Worm (Caenorhabditis elegans): ENCODE measurements around the gene C05E11.7.

The C05E11.7 gene

DNA sequence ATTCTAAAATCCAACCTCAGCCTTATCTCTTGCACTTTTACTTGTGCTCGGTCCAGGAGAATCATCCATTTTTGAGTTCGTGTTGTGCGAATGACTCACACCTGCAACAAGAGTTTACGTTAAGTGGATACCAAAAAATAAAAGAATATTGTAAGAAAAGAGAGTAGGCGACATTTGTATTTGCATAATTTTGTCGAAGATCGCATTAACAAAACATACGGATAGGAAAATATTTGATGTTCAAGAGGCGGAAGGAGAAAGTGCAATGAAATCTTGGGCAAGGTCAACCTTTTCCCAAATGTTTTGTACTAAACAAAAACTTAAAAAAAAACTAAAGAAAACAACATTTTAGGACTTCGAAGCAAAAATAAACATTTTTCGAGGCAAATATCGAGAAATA lies 20.3 kb upstream of the C05E11.7 start, which contains the start of gene spat-3:
Gene spat-3 (minus strand): TSS at position 101 of the 400 bp plus-strand sequence.
- TF ChIP-seq him-1 (tag; optimal IDR thresholded peaks at IDR 0.05) (no peak), dao-5 (tag; optimal IDR thresholded peaks at IDR 0.05) (no peak), W03F9.2 (tag; optimal IDR thresholded peaks at IDR 0.05) (no peak)

DNA sequence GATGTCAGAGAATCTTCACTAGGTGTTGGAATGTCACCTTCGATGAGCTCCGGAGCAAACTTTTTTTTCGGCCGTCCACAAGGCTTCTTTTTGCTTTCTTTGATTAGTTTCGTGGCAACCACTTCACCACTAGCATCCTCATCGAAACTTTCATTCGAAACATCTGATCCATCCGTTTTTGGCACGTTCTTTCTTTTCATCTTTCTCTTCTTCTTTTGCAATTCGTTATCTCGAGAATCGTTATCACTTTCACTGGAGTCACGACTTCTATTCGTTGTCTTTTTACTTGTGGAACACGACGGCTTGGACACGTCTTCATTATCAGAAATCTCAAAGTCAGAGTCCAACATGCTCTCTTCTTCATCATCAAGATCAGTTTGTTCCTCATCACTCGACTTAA lies 18.7 kb upstream of the C05E11.7 start:
- TF ChIP-seq dao-5 (tag; optimal IDR thresholded peaks at IDR 0.05), result no peak

DNA sequence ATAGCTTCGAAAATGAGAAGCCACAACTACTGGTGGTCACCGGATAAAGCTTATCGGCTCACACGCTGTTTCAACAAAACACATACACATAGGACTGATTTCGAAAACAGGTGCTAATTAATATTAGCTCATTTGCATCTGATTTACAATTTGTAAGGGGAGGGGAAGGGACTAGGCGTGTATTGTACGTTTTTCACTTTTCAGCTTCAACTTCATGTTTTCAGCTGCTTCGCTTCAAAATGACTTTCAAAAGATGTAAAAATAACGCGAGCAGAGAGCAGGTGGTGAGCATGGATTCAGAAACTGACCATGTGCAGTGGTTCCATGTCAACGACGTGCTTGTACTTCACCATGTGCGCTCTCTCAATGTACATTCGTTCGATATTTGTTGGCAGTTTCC lies 15.5 kb upstream of the C05E11.7 start:
- TF ChIP-seq dao-5 (tag; optimal IDR thresholded peaks at IDR 0.05) (no peak), him-1 (tag; optimal IDR thresholded peaks at IDR 0.05) (no peak), W03F9.2 (tag; optimal IDR thresholded peaks at IDR 0.05) (no peak)

DNA sequence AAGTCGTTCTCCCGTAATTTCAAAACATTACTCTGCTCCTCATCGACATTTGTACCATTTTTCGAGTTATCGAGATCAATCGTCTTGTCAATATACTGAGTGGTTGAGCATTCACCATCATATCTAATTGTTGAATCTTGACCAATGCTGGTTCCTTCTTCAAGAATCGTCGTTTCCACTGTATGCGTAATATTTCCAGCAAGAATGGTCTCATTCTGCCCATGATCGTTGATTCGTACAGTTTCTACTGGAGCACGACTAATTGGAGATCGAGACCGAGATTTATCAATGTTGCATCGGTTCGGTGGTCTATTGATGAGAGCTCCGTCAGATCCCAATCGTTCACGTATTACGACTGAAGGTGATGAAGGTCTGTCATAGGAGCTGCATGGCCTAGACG lies 14.0 kb upstream of the C05E11.7 start:
- TF ChIP-seq dao-5 (tag; optimal IDR thresholded peaks at IDR 0.05) (no peak), W03F9.2 (tag; optimal IDR thresholded peaks at IDR 0.05) (no peak), him-1 (tag; optimal IDR thresholded peaks at IDR 0.05) (no peak)

DNA sequence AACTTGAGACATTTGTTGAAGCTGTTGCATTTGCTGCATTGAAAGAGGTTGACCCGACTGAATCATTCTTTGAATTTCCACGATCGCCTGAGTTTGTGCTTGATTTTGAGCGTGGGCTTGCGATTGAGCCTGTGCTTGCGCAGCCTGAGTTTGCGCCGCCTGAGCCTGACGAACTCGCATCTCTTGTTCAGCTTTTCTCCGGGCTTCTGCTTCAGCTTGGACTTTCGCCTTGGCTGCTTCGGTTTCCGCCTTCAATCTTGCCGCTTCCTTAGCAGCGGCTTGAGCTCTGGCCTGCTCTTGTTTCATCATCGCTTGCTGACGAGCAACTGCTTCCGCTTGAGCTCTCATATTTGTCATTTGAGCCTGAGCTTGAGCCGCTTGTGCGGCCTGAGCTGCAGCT lies 11.9 kb upstream of the C05E11.7 start:
- no peak for TF ChIP-seq dao-5 (tag; optimal IDR thresholded peaks at IDR 0.05)
- no peak for TF ChIP-seq him-1 (tag; optimal IDR thresholded peaks at IDR 0.05)
- no peak for TF ChIP-seq W03F9.2 (tag; optimal IDR thresholded peaks at IDR 0.05)

DNA sequence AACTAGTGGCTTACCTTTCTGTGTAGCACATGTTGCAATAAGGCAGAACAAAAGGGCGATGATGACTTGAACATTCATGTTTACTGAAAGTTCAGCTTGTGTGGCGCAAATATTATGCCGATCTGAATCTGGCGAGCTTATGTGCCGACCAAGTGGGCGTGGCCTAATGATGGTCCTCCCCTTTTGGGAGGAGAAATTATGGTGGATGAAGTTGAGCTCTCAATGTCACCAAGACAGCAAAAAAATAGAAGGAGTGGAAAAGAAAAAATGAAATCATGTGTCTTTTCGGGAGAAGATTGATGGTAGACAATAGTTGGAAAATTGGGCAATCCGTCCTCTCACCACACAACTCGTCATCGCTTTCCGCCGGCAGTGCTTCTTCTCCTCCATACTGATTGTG lies 6.8 kb upstream of the C05E11.7 start, which contains the start of gene flp-12:
Gene flp-12 (minus strand): TSS at position 101 of the 400 bp plus-strand sequence.
- no peak for TF ChIP-seq him-1 (tag; optimal IDR thresholded peaks at IDR 0.05)
- no peak for TF ChIP-seq dao-5 (tag; optimal IDR thresholded peaks at IDR 0.05)
- TF ChIP-seq W03F9.2 (tag; optimal IDR thresholded peaks at IDR 0.05), result no peak

DNA sequence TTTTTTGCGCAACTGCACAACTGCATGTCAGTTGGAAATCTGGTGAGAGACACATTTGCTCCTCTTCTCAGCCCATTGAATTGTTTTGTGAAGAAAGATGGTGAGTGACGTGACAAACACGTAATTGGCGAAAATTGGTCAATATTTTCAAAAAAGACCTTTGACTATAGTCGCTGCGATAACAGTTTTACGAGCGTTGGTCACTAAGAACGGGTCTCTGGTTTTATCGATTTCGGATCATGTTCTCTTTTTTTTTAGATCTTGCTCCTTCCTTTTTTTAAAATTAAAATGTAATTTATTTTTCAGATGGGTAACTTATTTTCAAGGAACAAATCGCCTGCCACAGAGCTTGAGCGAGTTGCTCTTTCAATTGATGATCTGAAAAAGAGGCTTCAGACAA lies 3.0 kb upstream of the C05E11.7 start, which contains the start of gene lnp-1:
Gene lnp-1 (plus strand): TSS at position 301 of the 400 bp plus-strand sequence.
- TF ChIP-seq him-1 (tag; optimal IDR thresholded peaks at IDR 0.05) (no peak), dao-5 (tag; optimal IDR thresholded peaks at IDR 0.05) (no peak), W03F9.2 (tag; optimal IDR thresholded peaks at IDR 0.05) (no peak)

DNA sequence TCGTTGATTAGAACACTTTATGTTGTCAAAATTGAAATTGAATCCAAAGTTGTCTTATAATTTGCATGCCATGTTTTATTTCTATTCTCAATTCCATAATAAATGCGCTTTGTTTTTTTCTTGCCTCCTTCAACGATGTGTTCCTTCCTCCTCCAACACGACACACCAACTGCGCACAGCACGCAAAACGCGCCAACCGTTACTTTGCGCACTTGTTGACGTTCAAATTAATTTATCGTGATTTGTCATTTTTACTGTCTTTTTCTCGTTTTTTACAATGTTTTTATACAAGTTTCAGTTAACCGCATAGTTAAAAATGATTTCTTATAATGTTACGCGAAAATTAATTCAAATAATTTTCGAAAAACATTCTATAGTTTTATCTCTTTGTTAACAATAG lies 2.5 kb upstream of the C05E11.7 start:
- TF ChIP-seq W03F9.2 (tag; optimal IDR thresholded peaks at IDR 0.05), result no peak
- TF ChIP-seq dao-5 (tag; optimal IDR thresholded peaks at IDR 0.05), result no peak
- no peak for TF ChIP-seq him-1 (tag; optimal IDR thresholded peaks at IDR 0.05)

DNA sequence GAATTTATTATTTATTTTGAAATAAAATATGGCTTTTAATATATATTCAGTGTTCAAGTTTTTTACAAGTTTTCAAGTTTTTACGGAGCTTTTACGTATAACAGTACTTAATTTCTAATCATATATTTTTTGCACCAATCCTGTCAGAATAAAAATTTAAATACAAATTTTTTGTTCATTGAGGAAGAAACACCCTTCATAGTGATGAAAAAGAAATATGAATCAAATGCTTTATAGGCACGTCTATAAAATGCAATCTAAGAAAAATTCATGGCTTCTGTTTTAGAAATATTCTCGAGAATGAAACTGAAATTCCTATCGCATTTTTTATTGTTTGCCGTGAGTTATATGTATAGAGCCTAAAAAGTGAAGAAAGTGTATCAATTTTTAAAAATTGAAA lies 1.1 kb upstream of the C05E11.7 start, which contains the start of gene C05E11.2:
Gene C05E11.2 (plus strand): TSS at position 301 of the 400 bp plus-strand sequence.
- TF ChIP-seq dao-5 (tag; optimal IDR thresholded peaks at IDR 0.05) (no peak), him-1 (tag; optimal IDR thresholded peaks at IDR 0.05) (no peak), W03F9.2 (tag; optimal IDR thresholded peaks at IDR 0.05) (no peak)

DNA sequence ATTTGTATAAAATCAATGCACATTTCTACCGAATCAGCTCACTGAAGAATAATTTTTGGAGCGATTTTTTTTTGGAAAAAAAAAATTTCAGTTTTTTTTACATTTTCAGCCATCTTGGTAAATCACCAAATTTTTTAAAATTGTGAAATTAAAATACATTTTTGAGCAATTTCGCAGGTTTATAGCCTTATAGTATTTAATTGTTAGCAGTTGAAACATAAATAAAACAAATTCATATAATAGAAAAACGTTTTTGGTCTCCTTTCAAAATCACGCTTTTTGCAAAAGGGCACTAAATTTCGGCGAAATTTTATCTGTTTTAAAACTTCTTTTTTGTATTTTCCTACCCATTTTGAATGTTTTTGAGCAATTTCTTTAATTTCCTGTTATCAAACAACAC lies 6.9 kb downstream of the C05E11.7 start:
- no peak for TF ChIP-seq him-1 (tag; optimal IDR thresholded peaks at IDR 0.05)
- no peak for TF ChIP-seq dao-5 (tag; optimal IDR thresholded peaks at IDR 0.05)
- no peak for TF ChIP-seq W03F9.2 (tag; optimal IDR thresholded peaks at IDR 0.05)

DNA sequence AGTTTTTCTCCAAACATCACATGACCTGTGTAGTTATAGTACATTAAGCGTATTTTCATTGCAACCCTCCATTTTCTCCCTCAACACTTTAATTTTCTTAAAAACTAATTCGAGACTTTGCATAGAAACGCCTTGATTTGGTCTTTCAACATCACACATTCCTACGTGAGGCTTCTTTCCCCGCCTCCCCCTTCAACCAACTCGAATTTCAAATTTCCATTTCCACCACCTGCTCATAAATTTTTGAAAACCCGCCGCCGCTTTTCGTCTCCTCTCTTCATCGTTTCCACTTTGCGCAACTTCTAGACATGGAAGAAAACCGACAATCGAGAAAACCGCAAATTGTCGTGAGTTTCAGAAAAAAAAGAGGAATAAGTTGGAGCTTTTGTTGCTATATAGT lies 7.5 kb downstream of the C05E11.7 start, which contains the start of gene C05E11.3:
Gene C05E11.3 (plus strand): TSS at position 301 of the 400 bp plus-strand sequence.
- TF ChIP-seq dao-5 (tag; optimal IDR thresholded peaks at IDR 0.05) (no peak), W03F9.2 (tag; optimal IDR thresholded peaks at IDR 0.05) (no peak), him-1 (tag; optimal IDR thresholded peaks at IDR 0.05) (no peak)

DNA sequence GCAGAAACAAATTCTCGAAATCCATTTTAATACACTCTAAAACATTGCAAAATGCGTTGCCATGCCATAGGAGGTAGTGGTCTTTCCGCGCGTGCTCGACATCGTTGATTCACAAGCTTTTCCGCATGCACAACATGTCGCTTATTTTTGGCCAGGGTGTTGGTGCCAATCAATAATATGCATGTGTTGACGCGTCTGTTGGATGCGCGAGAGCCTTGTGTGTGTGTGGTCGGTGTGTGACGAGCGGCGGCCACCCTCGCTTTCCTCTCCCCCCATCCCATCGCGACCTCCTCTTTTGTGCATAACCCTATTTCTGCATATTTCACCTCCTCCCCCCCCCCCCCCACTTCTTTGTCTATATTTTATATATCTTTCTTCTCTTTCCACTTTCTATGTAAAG lies 9.2 kb downstream of the C05E11.7 start:
- TF ChIP-seq him-1 (tag; optimal IDR thresholded peaks at IDR 0.05), result no peak
- TF ChIP-seq W03F9.2 (tag; optimal IDR thresholded peaks at IDR 0.05), result no peak
- TF ChIP-seq dao-5 (tag; optimal IDR thresholded peaks at IDR 0.05), result no peak

DNA sequence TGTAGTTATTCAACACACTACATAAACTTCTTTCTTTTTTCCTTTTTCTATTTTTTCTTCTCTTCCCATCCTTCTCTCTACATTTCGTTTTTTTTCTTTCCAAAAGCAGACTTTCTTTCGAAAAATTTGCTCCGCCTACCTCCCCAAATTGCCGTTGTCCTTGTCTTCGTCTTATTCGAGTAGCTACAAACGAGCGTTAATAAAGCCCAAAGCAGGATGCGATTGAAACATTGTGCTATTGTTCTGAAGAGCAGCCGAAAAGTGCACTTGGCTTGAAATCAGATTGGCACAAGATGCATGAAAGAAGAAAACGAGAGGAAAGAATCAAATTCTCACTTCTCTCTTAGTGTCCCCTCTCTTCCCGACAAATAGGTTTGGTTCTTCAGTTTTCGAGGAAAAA lies 10.6 kb downstream of the C05E11.7 start:
- TF ChIP-seq W03F9.2 (tag; optimal IDR thresholded peaks at IDR 0.05) (no peak), dao-5 (tag; optimal IDR thresholded peaks at IDR 0.05) (no peak), him-1 (tag; optimal IDR thresholded peaks at IDR 0.05) (no peak)

DNA sequence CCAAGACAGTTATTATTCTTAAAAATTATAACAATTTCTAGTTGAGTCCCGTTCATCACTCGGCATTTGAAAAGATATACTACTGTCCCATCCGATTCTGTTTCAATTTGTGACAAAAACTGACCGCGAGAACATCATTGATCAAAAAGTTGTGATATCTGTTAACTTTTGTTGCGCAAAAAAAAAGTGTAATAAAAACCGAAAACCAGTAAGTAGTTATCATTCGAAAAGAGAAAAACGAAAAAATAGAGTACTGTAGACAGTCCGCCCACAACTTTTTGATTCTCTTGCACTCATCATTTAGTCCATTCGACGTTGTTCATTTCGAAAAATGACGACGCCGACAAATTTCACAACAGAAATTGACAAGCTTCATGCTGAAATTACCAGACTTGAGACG lies 14.3 kb downstream of the C05E11.7 start, which contains the start of gene amt-1:
Gene amt-1 (plus strand): TSS at position 301 of the 400 bp plus-strand sequence.
- TF ChIP-seq W03F9.2 (tag; optimal IDR thresholded peaks at IDR 0.05) (no peak), dao-5 (tag; optimal IDR thresholded peaks at IDR 0.05) (no peak), him-1 (tag; optimal IDR thresholded peaks at IDR 0.05) (no peak)

DNA sequence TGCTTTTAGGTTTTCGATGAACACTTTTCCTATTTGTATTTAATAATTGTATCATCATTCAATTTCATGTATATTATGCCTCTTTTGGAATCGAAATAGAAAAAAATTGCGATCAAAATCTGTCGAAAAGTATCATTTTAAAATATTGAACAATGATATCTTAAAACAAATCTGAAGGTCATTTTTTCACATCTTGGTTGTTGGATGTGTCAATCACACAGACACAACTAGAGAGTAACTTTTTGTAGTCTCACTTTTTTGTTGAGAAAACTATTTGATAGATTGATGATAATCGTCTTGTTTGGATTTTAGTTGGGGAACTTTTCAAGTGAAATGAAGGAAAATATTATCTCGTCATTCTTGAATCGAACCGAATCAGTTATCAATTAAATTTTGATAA lies 16.2 kb downstream of the C05E11.7 start:
- no peak for TF ChIP-seq W03F9.2 (tag; optimal IDR thresholded peaks at IDR 0.05)
- TF ChIP-seq him-1 (tag; optimal IDR thresholded peaks at IDR 0.05), result no peak
- TF ChIP-seq dao-5 (tag; optimal IDR thresholded peaks at IDR 0.05), result no peak

Measured in whole organism, L4/young adult.